Fruit fly (Drosophila melanogaster): ENCODE measurements around the gene Meltrin.

Meltrin gene

DNA sequence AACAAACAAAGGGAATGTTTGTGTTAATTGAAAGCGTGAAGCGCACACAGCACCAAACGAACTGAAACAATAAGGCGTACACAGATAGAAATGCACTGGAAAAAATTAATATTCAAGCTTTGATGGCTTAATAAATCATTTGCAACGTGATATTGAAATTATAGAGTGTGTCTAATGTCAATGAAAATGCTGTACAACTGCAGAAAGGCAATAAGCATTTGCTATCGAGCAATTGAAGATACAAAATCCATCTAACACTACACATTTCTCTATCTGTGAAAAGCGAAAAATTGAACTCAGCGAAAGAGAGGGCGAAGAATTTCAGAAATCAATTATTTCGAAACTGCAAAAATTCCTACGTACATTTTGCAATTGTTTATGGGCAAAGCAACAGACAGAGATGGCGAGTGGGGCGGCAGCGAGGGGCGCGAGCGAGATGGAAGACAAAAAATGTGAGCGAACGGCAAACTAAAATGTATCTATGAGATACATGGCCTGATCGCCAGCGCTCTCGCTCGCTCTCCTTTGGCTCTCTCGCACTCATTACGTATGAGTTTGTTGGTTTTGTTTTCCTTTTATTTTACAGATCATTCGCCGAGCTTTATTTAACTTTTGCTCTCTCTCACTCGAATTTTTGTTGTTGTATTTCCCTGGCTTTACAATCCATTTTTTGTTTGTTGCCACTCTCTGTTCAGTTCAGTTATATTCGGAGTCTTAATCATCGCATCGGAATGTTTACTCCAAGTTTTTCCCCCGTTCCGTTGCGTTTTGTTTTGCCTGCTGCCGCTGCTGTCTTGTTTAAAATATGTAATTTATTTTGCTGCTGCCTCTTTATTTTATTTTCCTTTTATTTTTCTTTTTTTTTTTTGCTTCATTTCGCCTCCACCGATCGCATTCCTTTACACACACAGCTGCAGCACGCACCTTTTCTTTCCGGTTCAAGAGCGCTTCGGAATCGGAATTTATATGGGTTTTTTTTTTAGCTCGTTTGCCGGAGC is 25.1 kb upstream of the Meltrin start (continued):
- TF ChIP-seq chm (GFP tag; IDR thresholded peaks at IDR 0.05): peak; percentile 24; the same call in 1 of the 2 replicates
- TF ChIP-seq CG18476 (GFP tag; optimal IDR thresholded peaks at IDR 0.05): peak; percentile 12
- TF ChIP-seq Dip3 (GFP tag; optimal IDR thresholded peaks at IDR 0.05): peak; percentile 25
- TF ChIP-seq Xbp1 (GFP tag; optimal IDR thresholded peaks at IDR 0.05): peak; percentile 74
- peak; percentile 20 to 84 for TF ChIP-seq Hr51 (GFP tag; optimal IDR thresholded peaks at IDR 0.05)
- no peak; the same call in 1 of the 3 replicates for TF ChIP-seq otp (GFP tag; IDR thresholded peaks at IDR 0.05)
- TF ChIP-seq fu2 (GFP tag; optimal IDR thresholded peaks at IDR 0.05): peak; percentile 49
- peak; percentile 70 for TF ChIP-seq ranshi (GFP tag; IDR thresholded peaks at IDR 0.05)
- TF ChIP-seq CG16779 (GFP tag; IDR thresholded peaks at IDR 0.05): no peak
- TF ChIP-seq Eip74EF (GFP tag; optimal IDR thresholded peaks at IDR 0.05): peak in 1 of 2 experiments; percentile 57
- TF ChIP-seq sens (GFP tag): peak; percentile 93
- TF ChIP-seq CG8944 (GFP tag; optimal IDR thresholded peaks at IDR 0.05): peak; percentile 57
- no peak for TF ChIP-seq CG6791 (GFP tag; IDR thresholded peaks at IDR 0.05; ENCODE audit: partially characterized antibody)
- TF ChIP-seq Dll (GFP tag; IDR thresholded peaks at IDR 0.05; ENCODE audit: partially characterized antibody): 0 out of 4 replicates have a peak, but pooled peaks have one; percentile 23
- TF ChIP-seq gem (tag; optimal IDR thresholded peaks at IDR 0.05): peak; percentile 87
- TF ChIP-seq jigr1 (GFP tag; IDR thresholded peaks at IDR 0.05): peak; percentile 38; the same call in 1 of the 3 replicates
- TF ChIP-seq trh (GFP tag; optimal IDR thresholded peaks at IDR 0.05): no peak
- TF ChIP-seq Myb (GFP tag; optimal IDR thresholded peaks at IDR 0.05): peak; percentile 45
- TF ChIP-seq Elba2 (GFP tag; optimal IDR thresholded peaks at IDR 0.05): peak; percentile 44
- TF ChIP-seq slou (GFP tag; optimal IDR thresholded peaks at IDR 0.05): no peak
- no peak for TF ChIP-seq Oaz (GFP tag; IDR thresholded peaks at IDR 0.05)
- TF ChIP-seq dan (GFP tag; IDR thresholded peaks at IDR 0.05): no peak
- no peak for TF ChIP-seq Usf (GFP tag; optimal IDR thresholded peaks at IDR 0.05)
- TF ChIP-seq CG12299 (tag; optimal IDR thresholded peaks at IDR 0.05): no peak
- TF ChIP-seq CG15479 (GFP tag; optimal IDR thresholded peaks at IDR 0.05): peak; percentile 30
- TF ChIP-seq NC2β (GFP tag; optimal IDR thresholded peaks at IDR 0.05): peak; percentile 51
- 0 out of 2 replicates have a peak, but pooled peaks have one; percentile 17 for TF ChIP-seq gsb (GFP tag; IDR thresholded peaks at IDR 0.05)
- TF ChIP-seq CG11398 (GFP tag; optimal IDR thresholded peaks at IDR 0.05): peak; percentile 68
- TF ChIP-seq HLH3B (GFP tag; IDR thresholded peaks at IDR 0.05): peak; percentile 63
- peak; percentile 16 for TF ChIP-seq emc (GFP tag; optimal IDR thresholded peaks at IDR 0.05)
- TF ChIP-seq dati (GFP tag; IDR thresholded peaks at IDR 0.05): peak; percentile 61
- TF ChIP-seq CG10462 (GFP tag; optimal IDR thresholded peaks at IDR 0.05): peak; percentile 53
- TF ChIP-seq tio (GFP tag; optimal IDR thresholded peaks at IDR 0.05): peak; percentile 77
- peak; percentile 43 for TF ChIP-seq zfh2 (GFP tag; optimal IDR thresholded peaks at IDR 0.05)
- TF ChIP-seq CG32767 (GFP tag; IDR thresholded peaks at IDR 0.05): peak; percentile 77
- peak; percentile 47 for TF ChIP-seq CG14710 (tag; optimal IDR thresholded peaks at IDR 0.05)
- peak; percentile 81 for TF ChIP-seq CG15269 (tag; optimal IDR thresholded peaks at IDR 0.05)
- TF ChIP-seq bowl (GFP tag; IDR thresholded peaks at IDR 0.05): peak; percentile 66; the same call in 1 of the 2 replicates
- TF ChIP-seq GATAe (GFP tag; conservative IDR thresholded peaks at IDR 0.05): 0 out of 2 replicates have a peak, but pooled peaks have one; percentile 27
- no peak for TF ChIP-seq gcm2 (GFP tag; optimal IDR thresholded peaks at IDR 0.05)
- no peak for TF ChIP-seq cas (GFP tag; IDR thresholded peaks at IDR 0.05)
- peak; percentile 55 for TF ChIP-seq CG12236 (GFP tag; optimal IDR thresholded peaks at IDR 0.05)
- no peak for TF ChIP-seq onecut (GFP tag; IDR thresholded peaks at IDR 0.05)
- 0 out of 2 replicates have a peak, but pooled peaks have one; percentile 16 for TF ChIP-seq peb (GFP tag; IDR thresholded peaks at IDR 0.05)
- TF ChIP-seq fd96Cb (tag; optimal IDR thresholded peaks at IDR 0.05): peak; percentile 68
- TF ChIP-seq fru (optimal IDR thresholded peaks at IDR 0.05): no peak
- TF ChIP-seq CG7372 (GFP tag; IDR thresholded peaks at IDR 0.05): 0 out of 2 replicates have a peak, but pooled peaks have one; percentile 11
- TF ChIP-seq CG10979 (tag; optimal IDR thresholded peaks at IDR 0.05): peak; percentile 59
- TF ChIP-seq grn (GFP tag; optimal IDR thresholded peaks at IDR 0.05): no peak

All from whole organism, embryonic.